Worm (Caenorhabditis elegans): ENCODE measurements around the gene K07C11.10.

DNA sequence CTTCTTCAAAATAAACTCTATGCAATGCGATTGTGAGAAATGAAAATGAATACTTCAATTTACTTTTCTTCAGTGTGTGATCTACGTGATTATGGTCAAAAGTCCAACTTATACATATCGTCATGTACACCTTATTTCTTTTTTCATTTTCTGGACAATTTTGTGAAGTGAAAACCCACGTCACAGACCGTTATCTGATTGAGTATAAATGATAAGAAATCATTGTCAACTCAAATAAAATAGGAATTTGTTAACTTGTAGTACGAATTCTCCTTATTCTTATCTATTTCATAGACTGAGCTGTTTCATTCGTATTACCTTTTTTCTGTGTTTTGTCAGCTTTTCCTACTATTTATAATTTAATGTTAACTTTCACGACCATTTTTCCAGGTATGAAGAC, 45.3 kb upstream of the K07C11.10 start, which contains the start of gene asp-5:
- TF ChIP-seq ceh-82 (tag; optimal IDR thresholded peaks at IDR 0.05) = no peak
- TF ChIP-seq pha-4 (tag; optimal IDR thresholded peaks at IDR 0.05) = no peak
- TF ChIP-seq lsy-12 (tag; optimal IDR thresholded peaks at IDR 0.05) = no peak
- TF ChIP-seq egl-27 (tag; optimal IDR thresholded peaks at IDR 0.05) = no peak
- TF ChIP-seq ama-1 (optimal IDR thresholded peaks at IDR 0.05) = no peak
- no peak for TF ChIP-seq fkh-10 (GFP tag; optimal IDR thresholded peaks at IDR 0.05)
- TF ChIP-seq skn-1 (tag; optimal IDR thresholded peaks at IDR 0.05) = no peak
- TF ChIP-seq ztf-11 (tag; optimal IDR thresholded peaks at IDR 0.05) = no peak
- TF ChIP-seq aly-2 (tag; optimal IDR thresholded peaks at IDR 0.05) = no peak

All from whole organism, L3 larva.